Worm (Caenorhabditis elegans) whole organism, young adult: ENCODE data around the gene R13A1.3.

ENCODE experiments used
- F10E7.11 ChIP-seq: sonication (generic microtip); optimal IDR thresholded peaks from 2 replicates; lab custom pipeline; 2017; ENCODE audit warnings: mild to moderate bottlenecking, missing genetic modification characterization, moderate library complexity, missing compliant biosample characterization
- chd-7 ChIP-seq: sonication (generic microtip); optimal IDR thresholded peaks from 2 replicates; lab custom pipeline; 2016; ENCODE audit warnings: mild to moderate bottlenecking, missing genetic modification characterization, moderate library complexity, missing compliant biosample characterization
- dpl-1 ChIP-seq: fragments of 150-350 bp; optimal IDR thresholded peaks from 2 replicates; lab custom pipeline; 2014; ENCODE audit warnings: missing biosample characterization, missing genetic modification reagents, missing genetic modification characterization
- him-1 ChIP-seq: sonication (generic microtip); optimal IDR thresholded peaks from 2 replicates; lab custom pipeline; 2016; ENCODE audit warnings: missing genotype, missing genetic modification reagents, missing genetic modification characterization, missing compliant biosample characterization
- hlh-26 ChIP-seq: fragments of 200-800 bp; sonication (Bioruptor generic); conservative IDR thresholded peaks from 2 replicates; pipeline ENCODE4 v1.3.6; 2022; ENCODE audit warnings: missing genetic modification reagents, missing genetic modification characterization, missing compliant biosample characterization
- let-607 ChIP-seq, 2 experiments: fragments of 200-800 bp in 1 of 2; sonication (Bioruptor generic) in 1 of 2; sonication (generic microtip) in 1 of 2; optimal IDR thresholded peaks; 2 replicates each; lab custom pipeline; 2016 to 2018; ENCODE audit warnings: mild to moderate bottlenecking in 2 of 2, missing compliant biosample characterization in 2 of 2, missing genetic modification characterization in 2 of 2, moderate library complexity in 2 of 2, missing genotype in 1 of 2
- lin-54 ChIP-seq: fragments of 200-800 bp; sonication (Bioruptor generic); optimal IDR thresholded peaks from 2 replicates; lab custom pipeline; 2018; ENCODE audit warnings: mild to moderate bottlenecking, missing genetic modification characterization, missing compliant biosample characterization
- madf-3 ChIP-seq: fragments of 200-800 bp; sonication (Bioruptor generic); IDR thresholded peaks from 2 replicates; pipeline ENCODE4 v1.3.6; 2022; ENCODE audit warnings: missing genetic modification reagents, missing genetic modification characterization, missing compliant biosample characterization
- rec-8 ChIP-seq, 2 experiments: sonication (generic microtip); optimal IDR thresholded peaks; 2 replicates each; lab custom pipeline; 2016; ENCODE audit warnings: mild to moderate bottlenecking in 2 of 2, missing genetic modification characterization in 2 of 2, missing genetic modification reagents in 2 of 2, missing genotype in 2 of 2, missing biosample characterization in 1 of 2, missing compliant biosample characterization in 1 of 2, moderate library complexity in 1 of 2
- unc-130 ChIP-seq: sonication (generic microtip); optimal IDR thresholded peaks from 2 replicates; lab custom pipeline; 2016; ENCODE audit warnings: missing genetic modification reagents, missing genetic modification characterization, missing compliant biosample characterization

- TF ChIP-seq him-1 (tag; lab: Kevin White, UChicago) (no peak), rec-8 (tag; optimal IDR thresholded peaks at IDR 0.05; lab: Kevin White, UChicago) (no peak), F10E7.11 (no peak), lin-54 (GFP tag; lab: Kevin White, UChicago) (no peak), let-607 (tag; optimal IDR thresholded peaks at IDR 0.05; lab: Kevin White, UChicago) (no peak), unc-130 (GFP tag; lab: Kevin White, UChicago) (no peak), madf-3 (GFP tag; lab: Robert Waterston, UW) (no peak), chd-7 (tag; lab: Kevin White, UChicago) (no peak), hlh-26 (GFP tag; lab: Robert Waterston, UW) (no peak), dpl-1 (no peak)
Measured at ce11 chrIV:7196853-7197252, 6.9 kb upstream of the R13A1.3 start, which contains the start of gene unc-8.
